Worm (Caenorhabditis elegans) whole organism, L1 larva: ENCODE measurements around the gene ceh-63.

Experiments used
- jun-1 ChIP-seq: fragments of 150-350 bp; optimal IDR thresholded peaks from 2 replicates; lab custom pipeline; 2014; ENCODE audit warnings: missing biosample characterization, missing genetic modification reagents, missing genetic modification characterization
- mdl-1 ChIP-seq, 2 experiments: fragments of 150-350 bp; optimal IDR thresholded peaks; 2 replicates each; lab custom pipeline; 2014 to 2017; ENCODE audit warnings: missing biosample characterization in 2 of 2, missing genetic modification characterization in 2 of 2, inconsistent platforms in 1 of 2
- snpc-4 ChIP-seq: fragments of 150-350 bp; optimal IDR thresholded peaks from 2 replicates; lab custom pipeline; 2014; ENCODE audit warnings: missing biosample characterization, missing genetic modification characterization

DNA sequence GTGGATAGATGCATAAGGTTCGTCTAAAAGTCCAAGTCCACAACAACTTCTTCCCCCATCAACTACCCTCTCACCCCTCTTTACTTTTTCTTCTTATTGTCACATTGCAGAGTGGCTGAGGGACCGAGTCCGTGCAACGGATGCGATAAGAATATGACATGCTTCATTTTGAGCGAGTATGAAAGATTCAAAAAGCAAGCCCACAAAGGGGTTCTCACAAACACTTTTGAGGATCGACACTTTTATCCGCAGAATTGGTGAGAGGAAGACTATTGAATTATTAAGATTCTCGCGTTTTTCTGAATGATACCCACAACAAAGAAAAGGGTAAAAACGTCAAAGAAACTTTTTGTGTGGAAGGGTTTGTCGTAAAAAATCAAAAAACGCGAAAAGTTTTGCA, 48.3 kb downstream of the ceh-63 start:
- TF ChIP-seq mdl-1 (tag; optimal IDR thresholded peaks at IDR 0.05; lab: Kevin White, UChicago) (no peak), snpc-4 (tag; lab: Kevin White, UChicago) (no peak), jun-1 (tag; lab: Kevin White, UChicago) (no peak)
